Worm (Caenorhabditis elegans): Measurements from ENCODE around the gene rps-21.

Gene rps-21

DNA sequence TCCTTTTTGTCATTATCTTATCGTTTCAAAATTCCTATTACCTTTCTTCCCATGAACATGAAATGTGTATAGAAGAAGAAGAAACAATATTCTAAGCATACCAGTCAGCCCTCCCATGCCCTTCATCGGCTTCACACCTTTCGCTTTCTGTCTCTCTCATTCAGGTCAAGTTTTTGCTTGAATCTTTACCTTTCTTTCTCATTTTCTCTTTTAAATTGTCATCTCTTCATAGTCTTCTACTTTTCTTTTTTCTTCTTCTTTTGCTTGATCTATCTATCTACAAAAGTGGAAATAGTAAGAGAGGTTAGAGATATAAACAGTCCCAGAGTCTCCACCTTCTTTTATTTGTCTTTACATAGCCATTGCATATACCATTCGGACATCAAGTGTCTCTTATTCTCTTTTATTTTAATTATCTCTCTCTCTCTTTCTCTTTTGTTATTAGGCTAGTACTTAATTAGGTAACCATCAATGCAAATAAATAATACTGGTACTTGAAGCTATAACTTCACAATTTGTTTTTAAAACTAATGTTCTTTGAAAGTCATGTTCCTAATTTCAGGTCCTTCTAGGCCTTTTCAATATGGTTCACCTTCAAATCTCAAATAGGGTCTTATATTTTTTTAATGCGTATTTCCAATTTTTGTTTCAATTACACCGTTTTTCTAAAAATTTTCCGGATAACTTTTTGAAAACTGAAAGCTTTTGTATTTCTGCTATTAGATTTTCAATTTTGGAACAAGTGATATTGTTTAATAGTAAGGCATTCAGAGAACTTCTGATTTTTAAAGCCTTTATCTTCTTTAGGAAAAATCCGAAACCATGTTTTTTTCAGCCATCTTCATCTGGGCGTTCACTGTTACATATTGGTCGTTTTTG lies 12.2 kb upstream of the rps-21 start, which contains the start of gene dpy-31:
dpy-31 (plus strand) TSS at position 829 of the 879 bp plus-strand sequence.
- peak; percentile 14 for TF ChIP-seq snu-23 (GFP tag; optimal IDR thresholded peaks at IDR 0.05)
- no peak for TF ChIP-seq fkh-10 (GFP tag; optimal IDR thresholded peaks at IDR 0.05)
- TF ChIP-seq elt-3 (tag; optimal IDR thresholded peaks at IDR 0.05), result peak in 3 of 6 experiments; percentile 10 to 79 (median 21)
- TF ChIP-seq fos-1 (tag; optimal IDR thresholded peaks at IDR 0.05), result no peak
- no peak for TF ChIP-seq aha-1 (tag; optimal IDR thresholded peaks at IDR 0.05)
- TF ChIP-seq xbp-1 (tag; optimal IDR thresholded peaks at IDR 0.05), result no peak
- no peak for TF ChIP-seq isw-1 (GFP tag; IDR thresholded peaks at IDR 0.05)
- TF ChIP-seq efl-1 (optimal IDR thresholded peaks at IDR 0.05), result no peak
- TF ChIP-seq efl-1 (GFP tag; optimal IDR thresholded peaks at IDR 0.05 in 1 of 2), result peak in 1 of 2 experiments; percentile 42
- no peak for TF ChIP-seq nhr-76 (tag; optimal IDR thresholded peaks at IDR 0.05)
- peak; percentile 37 for TF ChIP-seq nhr-71 (tag; optimal IDR thresholded peaks at IDR 0.05)
- TF ChIP-seq nhr-20 (tag; optimal IDR thresholded peaks at IDR 0.05), result peak; percentile 35
- TF ChIP-seq F16B12.6 (tag; optimal IDR thresholded peaks at IDR 0.05), result no peak
- no peak for TF ChIP-seq lin-39 (tag; optimal IDR thresholded peaks at IDR 0.05)
- TF ChIP-seq nhr-84 (tag; optimal IDR thresholded peaks at IDR 0.05), result no peak
- TF ChIP-seq unc-30 (tag; optimal IDR thresholded peaks at IDR 0.05), result no peak
- peak in 2 of 3 experiments; percentile 2 to 17 for TF ChIP-seq dpl-1 (GFP tag; optimal IDR thresholded peaks at IDR 0.05)
- peak; percentile 98 for TF ChIP-seq blmp-1 (tag; optimal IDR thresholded peaks at IDR 0.05)
- TF ChIP-seq zag-1 (tag; optimal IDR thresholded peaks at IDR 0.05), result no peak
- TF ChIP-seq lin-13 (GFP tag; optimal IDR thresholded peaks at IDR 0.05), result no peak
- no peak for TF ChIP-seq Y116A8C.19 (tag; optimal IDR thresholded peaks at IDR 0.05; ENCODE audit: borderline replicate concordance)
- no peak for TF ChIP-seq hlh-4 (tag; optimal IDR thresholded peaks at IDR 0.05)
- TF ChIP-seq mep-1 (tag; optimal IDR thresholded peaks at IDR 0.05), result peak; percentile 29
- peak; percentile 58 for TF ChIP-seq lin-14 (GFP tag; optimal IDR thresholded peaks at IDR 0.05)
- no peak for TF ChIP-seq zip-4 (GFP tag; optimal IDR thresholded peaks at IDR 0.05)
- TF ChIP-seq tbx-2 (tag; optimal IDR thresholded peaks at IDR 0.05), result peak; percentile 19
- no peak for TF ChIP-seq pax-3 (tag; optimal IDR thresholded peaks at IDR 0.05)
- TF ChIP-seq unc-86 (tag; optimal IDR thresholded peaks at IDR 0.05), result no peak
- no peak for TF ChIP-seq lin-35 (GFP tag; optimal IDR thresholded peaks at IDR 0.05)
- TF ChIP-seq hpl-2 (GFP tag; optimal IDR thresholded peaks at IDR 0.05), result no peak
- no peak for TF ChIP-seq mef-2 (tag; optimal IDR thresholded peaks at IDR 0.05)
- TF ChIP-seq ceh-88 (GFP tag; IDR thresholded peaks at IDR 0.05), result no peak
- no peak for TF ChIP-seq ceh-63 (GFP tag; optimal IDR thresholded peaks at IDR 0.05)
- TF ChIP-seq ama-1 (optimal IDR thresholded peaks at IDR 0.05), result no peak
- no peak for TF ChIP-seq pag-3 (tag; optimal IDR thresholded peaks at IDR 0.05; ENCODE audit: borderline replicate concordance, insufficient read depth)
- peak; percentile 8 to 57 for TF ChIP-seq lsy-2 (tag; optimal IDR thresholded peaks at IDR 0.05)

DNA sequence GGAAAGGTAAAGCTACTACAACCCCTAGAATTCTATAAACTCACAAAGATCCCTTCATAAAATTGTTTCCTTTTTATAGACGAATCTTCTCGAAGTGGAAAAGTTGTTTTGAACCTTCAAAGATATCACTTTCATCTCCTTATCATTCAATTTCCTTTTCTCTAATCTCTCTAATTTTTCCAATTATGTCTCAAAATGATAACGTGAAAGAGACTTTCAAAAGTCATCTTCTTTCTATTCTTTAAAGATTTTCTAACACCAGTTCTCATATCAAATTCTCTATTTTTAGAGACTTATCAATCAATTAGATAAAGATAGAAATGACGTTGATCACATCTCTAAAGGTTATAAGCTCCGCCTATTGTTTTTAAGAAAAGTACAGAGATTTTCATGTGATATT lies 10.0 kb upstream of the rps-21 start:
- peak; percentile 91 for TF ChIP-seq nhr-85 (tag)
- no peak for TF ChIP-seq efl-1 (optimal IDR thresholded peaks at IDR 0.05)
- TF ChIP-seq efl-1 (GFP tag; optimal IDR thresholded peaks at IDR 0.05 in 1 of 2), result peak in 1 of 2 experiments; percentile 21
- peak; percentile 3 to 24 for TF ChIP-seq lsy-2 (tag; optimal IDR thresholded peaks at IDR 0.05)
- no peak for TF ChIP-seq mep-1 (tag; optimal IDR thresholded peaks at IDR 0.05)
- peak in 3 of 6 experiments; percentile 13 to 92 (median 48) for TF ChIP-seq elt-3 (tag; optimal IDR thresholded peaks at IDR 0.05)
- TF ChIP-seq snu-23 (GFP tag; optimal IDR thresholded peaks at IDR 0.05), result peak; percentile 23
- no peak for TF ChIP-seq unc-62 (GFP tag; optimal IDR thresholded peaks at IDR 0.05)
- peak in 1 of 2 experiments; percentile 6 for TF ChIP-seq lin-35 (GFP tag; optimal IDR thresholded peaks at IDR 0.05)
- TF ChIP-seq lin-14 (GFP tag; optimal IDR thresholded peaks at IDR 0.05), result peak; percentile 22
- TF ChIP-seq blmp-1 (tag; optimal IDR thresholded peaks at IDR 0.05), result peak; percentile 53
- TF ChIP-seq nhr-71 (tag; optimal IDR thresholded peaks at IDR 0.05), result peak; percentile 40

DNA sequence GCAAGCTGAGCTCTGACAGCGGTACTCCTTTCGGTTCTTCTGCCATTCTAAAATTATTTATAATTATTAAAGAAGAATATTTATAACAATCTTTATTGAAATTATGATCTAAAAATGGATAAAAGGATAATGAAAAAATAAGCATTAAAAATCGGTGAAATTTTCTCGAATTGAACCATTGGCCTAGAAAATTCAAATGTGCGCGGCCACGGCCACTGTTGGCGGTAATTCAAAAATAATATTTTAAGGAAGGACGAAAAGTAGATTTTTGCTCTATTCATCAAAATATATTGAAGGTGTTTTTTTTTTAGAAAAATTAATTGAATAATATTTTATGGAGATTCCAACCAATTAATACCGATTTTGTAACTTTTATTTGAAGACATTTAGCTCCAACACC lies 9.4 kb upstream of the rps-21 start, which contains the start of gene pfd-5:
pfd-5 (minus strand) TSS at position 47 of the 400 bp plus-strand sequence.
- no peak for TF ChIP-seq hlh-4 (tag; optimal IDR thresholded peaks at IDR 0.05)
- peak; percentile 43 for TF ChIP-seq elt-2 (tag; optimal IDR thresholded peaks at IDR 0.05)
- no peak for TF ChIP-seq alr-1 (tag; optimal IDR thresholded peaks at IDR 0.05; ENCODE audit: borderline replicate concordance)
- peak; percentile 49 for TF ChIP-seq blmp-1 (tag; optimal IDR thresholded peaks at IDR 0.05)
- TF ChIP-seq zag-1 (tag; optimal IDR thresholded peaks at IDR 0.05), result no peak
- TF ChIP-seq hpl-2 (GFP tag; optimal IDR thresholded peaks at IDR 0.05), result no peak
- no peak for TF ChIP-seq sup-37 (GFP tag; optimal IDR thresholded peaks at IDR 0.05)
- TF ChIP-seq pax-3 (tag; optimal IDR thresholded peaks at IDR 0.05), result peak; percentile 81
- peak; percentile 81 for TF ChIP-seq egl-13 (tag; optimal IDR thresholded peaks at IDR 0.05)
- TF ChIP-seq nhr-237 (tag; optimal IDR thresholded peaks at IDR 0.05), result no peak
- no peak for TF ChIP-seq ztf-4 (tag; optimal IDR thresholded peaks at IDR 0.05)
- TF ChIP-seq C34B4.2 (tag; optimal IDR thresholded peaks at IDR 0.05), result no peak
- no peak for TF ChIP-seq egl-27 (tag; optimal IDR thresholded peaks at IDR 0.05)
- TF ChIP-seq swsn-7 (tag; optimal IDR thresholded peaks at IDR 0.05), result peak; percentile 72
- TF ChIP-seq sox-4 (tag; optimal IDR thresholded peaks at IDR 0.05), result peak; percentile 65
